Worm (Caenorhabditis elegans) whole organism, L4/young adult: ENCODE data around the gene K05B2.4.

Experiments used
- dao-5 ChIP-seq: sonication (generic microtip); optimal IDR thresholded peaks from 2 replicates; lab custom pipeline; 2016; ENCODE audit warnings: missing genotype, missing genetic modification characterization, moderate library complexity, missing compliant biosample characterization
- him-1 ChIP-seq: sonication (generic microtip); optimal IDR thresholded peaks from 2 replicates; lab custom pipeline; 2016; ENCODE audit warnings: missing genotype, missing genetic modification reagents, missing genetic modification characterization, missing compliant biosample characterization

DNA sequence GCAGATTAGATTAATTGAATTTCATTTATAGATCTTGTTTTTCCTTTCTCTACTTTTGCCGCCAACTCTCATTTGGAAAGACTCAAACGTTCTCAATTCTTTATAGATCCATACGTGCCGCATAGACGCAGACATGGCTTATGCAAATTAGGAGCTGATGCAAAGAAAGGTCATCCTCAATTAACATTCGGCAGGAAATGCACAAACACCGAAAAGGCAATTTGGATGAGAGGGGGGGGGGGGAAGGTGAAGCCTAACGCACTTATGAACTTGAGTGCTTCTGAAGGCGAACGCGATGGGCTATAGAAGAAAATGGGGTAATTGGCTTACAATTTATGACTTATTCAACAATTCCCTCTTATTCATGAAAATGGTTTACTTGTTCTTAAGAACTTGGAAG is 51.2 kb downstream of the K05B2.4 start:
- TF ChIP-seq dao-5 (tag; lab: Kevin White, UChicago) = no peak
- TF ChIP-seq him-1 (tag; lab: Kevin White, UChicago) = no peak
